Worm (Caenorhabditis elegans) whole organism, L3 larva: ENCODE results near the gene tin-10.

Experiments used
- elt-1 ChIP-seq: fragments of 150-350 bp; optimal IDR thresholded peaks from 2 replicates; lab custom pipeline; 2014; ENCODE audit warnings: missing biosample characterization, missing genetic modification characterization
- lin-39 ChIP-seq: fragments of 150-350 bp; optimal IDR thresholded peaks from 2 replicates; lab custom pipeline; 2018; ENCODE audit warnings: missing biosample characterization, missing genetic modification reagents, missing genetic modification characterization
- nhr-23 ChIP-seq: fragments of 150-350 bp; optimal IDR thresholded peaks from 2 replicates; lab custom pipeline; 2014; ENCODE audit warnings: missing biosample characterization, missing genetic modification reagents, missing genetic modification characterization
- pqm-1 ChIP-seq: fragments of 150-350 bp; optimal IDR thresholded peaks from 2 replicates; lab custom pipeline; 2017; ENCODE audit warnings: missing biosample characterization, missing genetic modification characterization, inconsistent platforms

- TF ChIP-seq nhr-23 (tag; lab: Kevin White, UChicago) = no peak
- no peak for TF ChIP-seq elt-1 (tag; lab: Kevin White, UChicago)
- TF ChIP-seq pqm-1 (tag; lab: Kevin White, UChicago) = no peak
- TF ChIP-seq lin-39 (tag; lab: Kevin White, UChicago) = no peak
Observed at ce11 chrIII:11459802-11460201, 42.9 kb downstream of the tin-10 start.
